Fruit fly (Drosophila melanogaster) whole organism, embryonic: Measurements from ENCODE around the gene Ucp4A.

Experiments
- Atf-2 ChIP-seq: fragments of 200-800 bp; sonication (Bioruptor generic); optimal IDR thresholded peaks from 2 replicates; lab custom pipeline; 2016; ENCODE audit warnings: missing biosample characterization, missing genetic modification characterization
- Atf3 ChIP-seq: fragments of 200-800 bp; sonication (Bioruptor generic); optimal IDR thresholded peaks from 3 replicates; lab custom pipeline; 2016; ENCODE audit warnings: missing biosample characterization, missing genetic modification characterization
- Bdp1 ChIP-seq: fragments of 200-800 bp; sonication (Bioruptor generic); optimal IDR thresholded peaks from 3 replicates; lab custom pipeline; 2016; ENCODE audit warnings: missing biosample characterization, missing genetic modification characterization
- Blimp-1 ChIP-seq: fragments of 200-800 bp; sonication (Bioruptor generic); optimal IDR thresholded peaks from 3 replicates; lab custom pipeline; 2018; ENCODE audit warnings: missing biosample characterization, missing genetic modification characterization, mild to moderate bottlenecking, moderate library complexity, missing genetic modification reagents
- C15 ChIP-seq: fragments of 200-800 bp; sonication (Bioruptor generic); IDR thresholded peaks from 3 replicates; pipeline ENCODE4 v1.3.6; 2022; ENCODE audit warnings: missing biosample characterization, missing genetic modification characterization
- CG10267 ChIP-seq: fragments of 200-800 bp; sonication (Bioruptor generic); optimal IDR thresholded peaks from 2 replicates; lab custom pipeline; 2018; ENCODE audit warnings: missing biosample characterization, mild to moderate bottlenecking, missing genetic modification characterization, moderate library complexity
- CG10565 ChIP-seq: fragments of 200-800 bp; sonication (Bioruptor generic); optimal IDR thresholded peaks from 3 replicates; lab custom pipeline; 2016; ENCODE audit warnings: missing biosample characterization, mild to moderate bottlenecking, missing genetic modification characterization
- CG12659 ChIP-seq: fragments of 200-800 bp; sonication (Bioruptor generic); optimal IDR thresholded peaks from 3 replicates; lab custom pipeline; 2017; ENCODE audit warnings: mild to moderate bottlenecking, missing biosample characterization, missing genetic modification reagents, missing genetic modification characterization
- CG15514 ChIP-seq: fragments of 200-800 bp; sonication (Bioruptor generic); optimal IDR thresholded peaks from 3 replicates; lab custom pipeline; 2017; ENCODE audit warnings: missing biosample characterization, missing genetic modification characterization, mild to moderate bottlenecking, moderate library complexity, missing genetic modification reagents
- CG17328 ChIP-seq: fragments of 200-800 bp; sonication (Bioruptor generic); IDR thresholded peaks from 2 replicates; pipeline ENCODE4 v1.3.6; 2022; ENCODE audit warnings: missing biosample characterization, missing genetic modification characterization
- CG18262 ChIP-seq: fragments of 200-800 bp; optimal IDR thresholded peaks from 3 replicates; lab custom pipeline; 2019; ENCODE audit warnings: missing biosample characterization, mild to moderate bottlenecking, missing genetic modification characterization, moderate library complexity
- CG1832 ChIP-seq: fragments of 200-800 bp; sonication (Bioruptor generic); optimal IDR thresholded peaks from 2 replicates; lab custom pipeline; 2017; ENCODE audit warnings: missing biosample characterization, mild to moderate bottlenecking, missing genetic modification characterization, inconsistent platforms
- CG3838 ChIP-seq: fragments of 200-800 bp; sonication (Bioruptor generic); optimal IDR thresholded peaks from 3 replicates; lab custom pipeline; 2016; ENCODE audit warnings: missing biosample characterization, missing genetic modification characterization
- CG4360 ChIP-seq: fragments of 200-800 bp; sonication (Bioruptor generic); IDR thresholded peaks from 2 replicates; pipeline ENCODE4 v1.3.6; 2022; ENCODE audit warnings: missing biosample characterization, missing genetic modification characterization
- CG8944 ChIP-seq: fragments of 200-800 bp; sonication (Bioruptor generic); optimal IDR thresholded peaks from 3 replicates; lab custom pipeline; 2016; ENCODE audit warnings: missing biosample characterization, missing genetic modification characterization
- CG9609 ChIP-seq: fragments of 200-800 bp; sonication (Bioruptor generic); optimal IDR thresholded peaks from 3 replicates; lab custom pipeline; 2016; ENCODE audit warnings: missing biosample characterization, missing genetic modification characterization
- CG9817 ChIP-seq: fragments of 200-800 bp; sonication (Bioruptor generic); optimal IDR thresholded peaks from 2 replicates; lab custom pipeline; 2018; ENCODE audit warnings: missing biosample characterization, mild to moderate bottlenecking, missing genetic modification characterization, moderate library complexity
- CHES-1-like ChIP-seq: fragments of 200-800 bp; sonication (Bioruptor generic); optimal IDR thresholded peaks from 2 replicates; lab custom pipeline; 2016; ENCODE audit warnings: missing biosample characterization, missing genetic modification characterization
- D ChIP-seq, 2 experiments: fragments of 200-800 bp in 1 of 2; fragments of >200 bp in 1 of 2; sonication (Bioruptor generic) in 1 of 2; optimal IDR thresholded peaks; 2 replicates in 1 of 2; 3 replicates in 1 of 2; lab custom pipeline; 2017; ENCODE audit warnings: mild to moderate bottlenecking in 1 of 2, missing biosample characterization in 1 of 2, missing genetic modification characterization in 1 of 2, missing genetic modification reagents in 1 of 2
- Ets65A ChIP-seq: fragments of 200-800 bp; sonication (Bioruptor generic); peaks from one replicate; lab custom pipeline; 2016; ENCODE audit warnings: missing biosample characterization, missing genetic modification characterization
- H15 ChIP-seq: fragments of 200-800 bp; sonication (Bioruptor generic); IDR thresholded peaks from 3 replicates; pipeline ENCODE4 v1.3.6; 2022; ENCODE audit warnings: missing biosample characterization, missing genetic modification characterization
- Hr3 ChIP-seq: fragments of 200-800 bp; sonication (Bioruptor generic); optimal IDR thresholded peaks from 3 replicates; lab custom pipeline; 2016; ENCODE audit warnings: missing biosample characterization, missing genetic modification characterization
- MBD-R2 ChIP-seq: fragments of 200-800 bp; sonication (Bioruptor generic); IDR thresholded peaks from 2 replicates; pipeline ENCODE4 v1.3.6; 2022; ENCODE audit warnings: missing biosample characterization, missing genetic modification characterization
- Med ChIP-seq: fragments of 200-800 bp; sonication (Bioruptor generic); peaks from one replicate; lab custom pipeline; 2016; ENCODE audit warnings: missing biosample characterization, missing genetic modification characterization, mild to moderate bottlenecking, inconsistent platforms, moderate library complexity
- Oaz ChIP-seq: fragments of 200-800 bp; sonication (Bioruptor generic); IDR thresholded peaks from 2 replicates; pipeline ENCODE4 v1.3.6; 2022; ENCODE audit warnings: missing biosample characterization, missing genetic modification characterization
- ci ChIP-seq: fragments of 200-800 bp; sonication (Bioruptor generic); IDR thresholded peaks from 3 replicates; pipeline ENCODE4 v1.3.6; 2022; ENCODE audit warnings: missing biosample characterization, missing genetic modification characterization
- crc ChIP-seq: fragments of 200-800 bp; sonication (Bioruptor generic); optimal IDR thresholded peaks from 2 replicates; lab custom pipeline; 2016; ENCODE audit warnings: missing biosample characterization, missing genetic modification characterization
- crol ChIP-seq: fragments of 200-800 bp; sonication (Bioruptor generic); IDR thresholded peaks from 2 replicates; pipeline ENCODE4 v1.3.6; 2022; ENCODE audit warnings: missing biosample characterization, missing genetic modification characterization
- gro ChIP-seq: fragments of 200-800 bp; sonication (Bioruptor generic); optimal IDR thresholded peaks from 2 replicates; lab custom pipeline; 2016; ENCODE audit warnings: missing biosample characterization, missing genetic modification characterization
- gsb ChIP-seq: fragments of 200-800 bp; sonication (Bioruptor generic); IDR thresholded peaks from 2 replicates; pipeline ENCODE4 v1.3.6; 2022; ENCODE audit warnings: missing biosample characterization, missing genetic modification characterization
- hb ChIP-seq: fragments of 200-800 bp; sonication (Bioruptor generic); IDR thresholded peaks from 3 replicates; pipeline ENCODE4 v1.3.6; 2022; ENCODE audit warnings: missing biosample characterization, missing genetic modification characterization; ENCODE audit not compliant: partially characterized antibody
- ind ChIP-seq: fragments of 200-800 bp; sonication (Bioruptor generic); optimal IDR thresholded peaks from 3 replicates; lab custom pipeline; 2016; ENCODE audit warnings: missing biosample characterization, missing genetic modification characterization
- kah ChIP-seq: fragments of 200-800 bp; sonication (Bioruptor generic); optimal IDR thresholded peaks from 2 replicates; lab custom pipeline; 2018; ENCODE audit warnings: missing biosample characterization, mild to moderate bottlenecking, missing genetic modification characterization
- kni ChIP-seq: fragments of 200-800 bp; sonication (Bioruptor generic); optimal IDR thresholded peaks from 3 replicates; lab custom pipeline; 2017; ENCODE audit warnings: mild to moderate bottlenecking, missing biosample characterization, missing genetic modification reagents, missing genetic modification characterization
- lilli ChIP-seq: fragments of 200-800 bp; sonication (Bioruptor generic); optimal IDR thresholded peaks from 3 replicates; lab custom pipeline; 2016; ENCODE audit warnings: missing biosample characterization, missing genetic modification characterization
- onecut ChIP-seq: fragments of 200-800 bp; sonication (Bioruptor generic); IDR thresholded peaks from 2 replicates; pipeline ENCODE4 v1.3.6; 2022; ENCODE audit warnings: missing biosample characterization, missing genetic modification characterization
- pnt ChIP-seq: fragments of 200-800 bp; sonication (Bioruptor generic); optimal IDR thresholded peaks from 3 replicates; lab custom pipeline; 2016; ENCODE audit warnings: missing biosample characterization, missing genetic modification characterization
- ro ChIP-seq: fragments of 200-800 bp; sonication (Bioruptor generic); IDR thresholded peaks from 2 replicates; pipeline ENCODE4 v1.3.6; 2022; ENCODE audit warnings: missing biosample characterization, missing genetic modification characterization
- salm ChIP-seq: fragments of 200-800 bp; sonication (Bioruptor generic); optimal IDR thresholded peaks from 2 replicates; lab custom pipeline; 2018; ENCODE audit warnings: missing biosample characterization, mild to moderate bottlenecking, missing genetic modification characterization
- sd ChIP-seq: fragments of 200-800 bp; sonication (Bioruptor generic); optimal IDR thresholded peaks from 3 replicates; lab custom pipeline; 2018; ENCODE audit warnings: missing biosample characterization, mild to moderate bottlenecking, missing genetic modification characterization, moderate library complexity
- sens ChIP-seq: fragments of 200-800 bp; sonication (Bioruptor generic); peaks from one replicate; lab custom pipeline; 2016; ENCODE audit warnings: missing biosample characterization, missing genetic modification characterization
- seq ChIP-seq: fragments of 200-800 bp; sonication (Bioruptor generic); IDR thresholded peaks from 2 replicates; pipeline ENCODE4 v1.3.6; 2022; ENCODE audit warnings: missing biosample characterization, missing genetic modification characterization
- tup ChIP-seq: fragments of 200-800 bp; sonication (Bioruptor generic); optimal IDR thresholded peaks from 2 replicates; lab custom pipeline; 2016; ENCODE audit warnings: missing biosample characterization, mild to moderate bottlenecking, missing genetic modification characterization, moderate library complexity

The Ucp4A gene

DNA sequence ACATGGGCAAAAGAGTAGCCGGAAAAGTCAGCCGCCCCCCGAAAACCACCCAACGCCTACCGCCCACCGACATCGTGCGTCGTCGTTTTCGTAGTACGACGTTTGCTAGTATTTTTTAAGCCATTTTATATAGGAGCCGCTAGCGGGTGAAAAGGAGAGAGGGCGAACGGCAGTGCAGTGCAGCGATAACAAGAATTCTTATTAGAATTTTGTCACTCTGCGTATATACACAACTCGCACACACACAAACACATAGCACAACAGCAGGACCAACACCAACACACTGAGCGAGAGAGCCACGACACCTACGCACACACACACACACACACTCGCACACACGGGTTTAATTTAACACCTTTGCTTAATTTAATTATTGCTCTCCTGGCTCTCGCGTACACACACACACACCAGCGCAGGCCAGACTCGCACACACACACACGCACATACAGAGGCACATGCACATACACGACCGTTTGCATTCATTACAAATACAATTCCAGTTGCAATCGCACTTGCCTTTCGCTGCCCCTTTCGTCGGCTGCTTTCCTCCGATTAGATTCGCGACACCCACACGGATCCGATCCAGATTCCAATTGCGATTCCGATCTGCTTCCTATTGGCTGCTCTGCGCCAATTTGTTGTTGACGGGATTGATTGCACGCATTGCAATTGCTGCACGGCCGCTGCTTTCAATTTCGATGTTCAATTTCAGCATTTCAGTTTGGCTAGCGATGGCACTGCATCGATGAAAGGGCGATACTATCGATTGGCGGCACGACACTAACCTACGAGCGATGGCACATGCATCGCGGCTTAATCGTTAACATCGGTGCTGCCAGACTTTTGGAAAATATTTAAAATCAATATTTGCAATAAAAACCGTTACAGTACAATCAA, 17.7 kb upstream of the Ucp4A start, which contains the start of gene Socs16D (continued):
- peak; percentile 65 for TF ChIP-seq kni (GFP tag; lab: Kevin White, UChicago)
- TF ChIP-seq CHES-1-like (GFP tag; lab: Kevin White, UChicago) = peak; percentile 47
- TF ChIP-seq Atf3 = no peak
- no peak for TF ChIP-seq CG10565 (GFP tag; lab: Kevin White, UChicago)
- TF ChIP-seq H15 (GFP tag; lab: Robert Waterston, UW) = no peak
- peak; percentile 12 for TF ChIP-seq pnt
- TF ChIP-seq Atf-2 (GFP tag; lab: Kevin White, UChicago) = no peak
- TF ChIP-seq, all 482 proteins: peak for 245

DNA sequence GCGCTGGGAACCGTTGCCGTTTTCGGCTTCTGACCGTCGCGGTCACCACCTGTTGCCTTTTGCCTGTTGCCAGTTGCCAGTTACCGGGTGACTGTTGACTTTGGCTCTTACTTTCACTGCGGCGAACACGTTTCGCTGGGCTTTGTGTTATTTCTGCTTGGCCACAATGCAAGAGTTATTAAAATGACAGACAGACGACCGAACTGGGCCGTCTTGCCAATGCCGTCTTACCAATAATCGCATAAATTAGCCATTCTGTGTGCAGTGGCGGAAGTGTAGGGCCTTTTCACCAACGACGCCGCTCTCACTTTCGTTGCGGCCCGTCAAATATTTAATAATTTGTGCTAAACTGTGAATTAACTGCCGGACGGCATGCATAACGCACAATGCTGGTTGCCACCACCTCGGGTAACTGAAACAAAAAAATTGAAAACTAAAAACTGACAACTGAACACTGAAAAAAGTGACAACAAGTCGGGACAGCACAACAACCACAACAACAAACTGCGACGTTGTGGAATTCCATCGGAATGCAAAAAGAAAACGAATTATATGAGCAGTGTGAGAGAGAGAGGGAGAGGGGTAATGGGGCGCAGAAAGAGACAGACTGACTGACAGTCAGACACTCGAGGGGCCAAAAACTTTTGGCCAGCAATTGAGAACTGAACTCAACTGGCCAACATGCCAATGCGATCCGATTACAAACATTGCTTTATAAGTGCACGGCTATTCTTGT, 16.3 kb upstream of the Ucp4A start:
- TF ChIP-seq Blimp-1 (GFP tag; lab: Kevin White, UChicago) (peak; percentile 78), CG9609 (GFP tag; lab: Kevin White, UChicago) (no peak), CG10267 (tag; lab: Kevin White, UChicago) (no peak), MBD-R2 (GFP tag; lab: Robert Waterston, UW) (no peak), onecut (GFP tag; lab: Robert Waterston, UW) (no peak), seq (GFP tag; lab: Robert Waterston, UW) (no peak), tup (GFP tag; lab: Kevin White, UChicago) (no peak), Bdp1 (GFP tag; lab: Kevin White, UChicago) (no peak), sd (tag; lab: Kevin White, UChicago) (peak; percentile 94), Med (GFP tag; lab: Kevin White, UChicago) (no peak), crol (peak; percentile 24; the same call in 1 of the 2 replicates), CG8944 (GFP tag; lab: Kevin White, UChicago) (no peak), gsb (no peak), CG17328 (GFP tag; lab: Robert Waterston, UW) (no peak), CG18262 (tag; lab: Kevin White, UChicago) (no peak), ro (GFP tag; lab: Robert Waterston, UW) (no peak), kah (GFP tag; lab: Kevin White, UChicago) (peak; percentile 30), D (optimal IDR thresholded peaks at IDR 0.05; lab: Kevin White, UChicago) (no peak), D (GFP tag; optimal IDR thresholded peaks at IDR 0.05; lab: Kevin White, UChicago) (no peak), ind (GFP tag; lab: Kevin White, UChicago) (no peak), ci (GFP tag; lab: Robert Waterston, UW) (0 out of 3 replicates have a peak, but pooled peaks have one; percentile 39), salm (tag; lab: Kevin White, UChicago) (no peak), CG3838 (no peak), CG9817 (tag; lab: Kevin White, UChicago) (no peak), Ets65A (GFP tag; lab: Kevin White, UChicago) (peak; percentile 60), CG1832 (GFP tag; lab: Kevin White, UChicago) (peak; percentile 42), Oaz (GFP tag; lab: Robert Waterston, UW) (no peak), C15 (GFP tag; lab: Robert Waterston, UW) (no peak), CG12659 (no peak), sens (GFP tag; lab: Kevin White, UChicago) (peak; percentile 8), Hr3 (GFP tag; lab: Kevin White, UChicago) (no peak), hb (GFP tag; lab: Robert Waterston, UW) (no peak), CG15514 (no peak), CG4360 (GFP tag; lab: Robert Waterston, UW) (peak; percentile 71; the same call in 1 of the 2 replicates), crc (no peak), gro (no peak), lilli (no peak)
